Worm (Caenorhabditis elegans): ENCODE data around the gene srlf-17.
A peak's percentile ranks its signal among the peaks of the same experiment; 100 is the strongest.

Gene srlf-17

ce11 chrIV:11102608-11103007, at the start of gene srlf-17:
Gene srlf-17 (minus strand): TSS chrIV:11102708.
- TF ChIP-seq lin-29 (GFP tag; IDR thresholded peaks at IDR 0.05) = no peak
- no peak for TF ChIP-seq lin-13 (GFP tag; optimal IDR thresholded peaks at IDR 0.05)
- no peak for TF ChIP-seq nhr-111 (GFP tag; optimal IDR thresholded peaks at IDR 0.05)
- no peak for TF ChIP-seq unc-62 (GFP tag; optimal IDR thresholded peaks at IDR 0.05 in 1 of 2)
- TF ChIP-seq unc-62 (tag; optimal IDR thresholded peaks at IDR 0.05) = no peak

DNA sequence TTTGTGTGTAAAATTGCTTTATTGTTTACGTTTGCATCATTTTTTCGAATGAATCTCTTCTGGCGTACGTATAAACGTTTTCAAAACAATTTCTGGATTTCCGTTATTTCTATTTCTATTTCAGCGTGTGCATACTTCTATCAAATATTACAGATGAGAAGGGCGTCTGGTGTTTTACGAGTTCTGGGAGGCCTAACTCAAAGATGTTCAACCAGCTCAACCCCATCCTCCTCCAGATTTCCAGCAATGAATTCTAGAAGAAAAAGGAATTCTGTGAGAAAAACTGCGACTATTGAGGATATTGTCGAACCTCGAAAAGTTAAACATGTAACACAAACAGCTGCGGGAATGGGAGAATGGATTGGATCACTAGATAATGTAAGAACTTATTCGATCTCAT, 48.3 kb upstream of the srlf-17 start, which contains the start of gene C08F8.2:
TSS of gene C08F8.2 (plus strand) at position 154 of the 400 bp plus-strand sequence.
- no peak for TF ChIP-seq ceh-62 (tag; optimal IDR thresholded peaks at IDR 0.05)
- TF ChIP-seq unc-62 (GFP tag; optimal IDR thresholded peaks at IDR 0.05 in 1 of 2) = peak in 1 of 2 experiments; percentile 25
- TF ChIP-seq unc-62 (tag; optimal IDR thresholded peaks at IDR 0.05) = no peak
- TF ChIP-seq zfp-3 (GFP tag; conservative IDR thresholded peaks at IDR 0.05) = 0 out of 2 replicates have a peak, but pooled peaks have one; percentile 59
- TF ChIP-seq attf-4 (tag; optimal IDR thresholded peaks at IDR 0.05) = no peak
- TF ChIP-seq ama-1 (optimal IDR thresholded peaks at IDR 0.05) = peak; percentile 67

ce11 chrIV:11149454-11150163, 47.1 kb upstream of the srlf-17 start, which contains the start of the genes F01G4.6 and pfd-1:
Gene F01G4.6 (minus strand): TSS chrIV:11149504.
Gene pfd-1 (plus strand): TSS chrIV:11150113.
- TF ChIP-seq unc-62 (GFP tag; optimal IDR thresholded peaks at IDR 0.05 in 1 of 2) = peak in 1 of 2 experiments; percentile 21
- no peak for TF ChIP-seq unc-62 (tag; optimal IDR thresholded peaks at IDR 0.05)
- TF ChIP-seq dmd-8 (GFP tag; IDR thresholded peaks at IDR 0.05) = no peak
- peak; percentile 99 for TF ChIP-seq ZK546.5 (tag; optimal IDR thresholded peaks at IDR 0.05)
- TF ChIP-seq egl-27 (tag; optimal IDR thresholded peaks at IDR 0.05) = no peak
- peak; percentile 48 for TF ChIP-seq mxl-3 (GFP tag; optimal IDR thresholded peaks at IDR 0.05)
- TF ChIP-seq nhr-77 (tag; optimal IDR thresholded peaks at IDR 0.05) = peak; percentile 94
- TF ChIP-seq ceh-62 (tag; optimal IDR thresholded peaks at IDR 0.05) = no peak
- TF ChIP-seq dve-1 (tag; optimal IDR thresholded peaks at IDR 0.05; ENCODE audit: insufficient read depth) = peak; percentile 99
- TF ChIP-seq lin-29 (GFP tag; IDR thresholded peaks at IDR 0.05) = peak; percentile 71; the same call in 1 of the 2 replicates
- no peak for TF ChIP-seq dmd-9 (GFP tag; IDR thresholded peaks at IDR 0.05)
- TF ChIP-seq saeg-2 (GFP tag; IDR thresholded peaks at IDR 0.05) = no peak; the same call in 1 of the 2 replicates
- peak in 1 of 2 experiments; percentile 61 for TF ChIP-seq daf-16 (GFP tag; optimal IDR thresholded peaks at IDR 0.05)
- TF ChIP-seq daf-16 (tag; optimal IDR thresholded peaks at IDR 0.05) = peak; percentile 70
- TF ChIP-seq dpl-1 (GFP tag; optimal IDR thresholded peaks at IDR 0.05) = peak; percentile 88
- TF ChIP-seq pha-4 (GFP tag; IDR thresholded peaks at IDR 0.05) = peak; percentile 85
- peak; percentile 74 for TF ChIP-seq pha-4 (tag; optimal IDR thresholded peaks at IDR 0.05)
- peak; percentile 96 for TF ChIP-seq mep-1 (tag; optimal IDR thresholded peaks at IDR 0.05)
- TF ChIP-seq php-3 (GFP tag; IDR thresholded peaks at IDR 0.05) = peak; percentile 75
- TF ChIP-seq snpc-4 (tag; optimal IDR thresholded peaks at IDR 0.05) = no peak
- TF ChIP-seq ama-1 (optimal IDR thresholded peaks at IDR 0.05) = peak; percentile 53
- TF ChIP-seq madf-5 (GFP tag; IDR thresholded peaks at IDR 0.05) = no peak
- peak; percentile 42 for TF ChIP-seq zip-2 (tag; optimal IDR thresholded peaks at IDR 0.05)
- no peak for TF ChIP-seq Y105C5A.15 (GFP tag; IDR thresholded peaks at IDR 0.05)
- TF ChIP-seq dmd-6 (GFP tag; IDR thresholded peaks at IDR 0.05) = peak; percentile 90
- TF ChIP-seq spr-1 (tag; optimal IDR thresholded peaks at IDR 0.05) = peak; percentile 42
- peak; percentile 93 for TF ChIP-seq mes-2 (tag; optimal IDR thresholded peaks at IDR 0.05; ENCODE audit: poor library complexity, severe bottlenecking)
- peak; percentile 30 for TF ChIP-seq sdz-12 (GFP tag; optimal IDR thresholded peaks at IDR 0.05)
- no peak for TF ChIP-seq Y48G9A.11 (GFP tag; IDR thresholded peaks at IDR 0.05)
- peak; percentile 97 for TF ChIP-seq zfp-2 (tag; optimal IDR thresholded peaks at IDR 0.05)
- no peak for TF ChIP-seq F26F4.8 (GFP tag; conservative IDR thresholded peaks at IDR 0.05)
- peak; percentile 49; the same call in 1 of the 2 replicates for TF ChIP-seq mdt-29 (GFP tag; IDR thresholded peaks at IDR 0.05)
- TF ChIP-seq unc-130 (GFP tag; optimal IDR thresholded peaks at IDR 0.05) = peak; percentile 24
- TF ChIP-seq fos-1 (tag; optimal IDR thresholded peaks at IDR 0.05) = no peak
- TF ChIP-seq nhr-76 (tag; optimal IDR thresholded peaks at IDR 0.05) = peak; percentile 53
- peak; percentile 79 for TF ChIP-seq F37D6.2 (tag; optimal IDR thresholded peaks at IDR 0.05)
- peak; percentile 91 for TF ChIP-seq rbr-2 (tag; optimal IDR thresholded peaks at IDR 0.05)
- peak; percentile 67 for TF ChIP-seq fkh-10 (GFP tag; optimal IDR thresholded peaks at IDR 0.05)
- TF ChIP-seq T20F7.1 (GFP tag; optimal IDR thresholded peaks at IDR 0.05) = no peak
- no peak for TF ChIP-seq lir-3 (tag; optimal IDR thresholded peaks at IDR 0.05)
- TF ChIP-seq tra-1 (GFP tag; IDR thresholded peaks at IDR 0.05) = 0 out of 2 replicates have a peak, but pooled peaks have one; percentile 11
- 0 out of 2 replicates have a peak, but pooled peaks have one; percentile 11 for TF ChIP-seq nhr-42 (GFP tag; IDR thresholded peaks at IDR 0.05)
